Worm (Caenorhabditis elegans): ENCODE results near the gene ccch-5.

DNA sequence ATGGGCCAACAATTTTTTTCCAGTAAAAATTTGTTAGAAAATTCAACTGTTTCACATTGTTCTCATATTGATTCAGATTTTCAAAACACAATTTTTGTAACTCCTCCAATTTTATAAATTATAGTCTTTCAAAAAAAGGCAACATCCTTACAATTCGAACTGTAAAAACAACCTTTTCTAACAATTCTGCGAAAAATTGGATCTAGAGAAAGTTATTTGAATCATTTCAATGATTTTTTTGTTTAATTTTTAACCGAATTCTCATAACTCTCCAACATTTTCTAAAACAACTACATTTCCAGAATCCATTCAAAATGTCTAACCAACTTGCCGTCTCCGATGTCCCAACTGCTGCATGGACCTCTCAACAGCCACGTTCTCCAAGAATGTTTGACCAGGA, at the start of gene ccch-5:
- TF ChIP-seq ceh-82 (tag; optimal IDR thresholded peaks at IDR 0.05) (no peak), ZK546.5 (tag; optimal IDR thresholded peaks at IDR 0.05) (no peak), snpc-4 (tag; optimal IDR thresholded peaks at IDR 0.05) (no peak), R02D3.7 (tag; optimal IDR thresholded peaks at IDR 0.05) (no peak), skn-1 (tag; optimal IDR thresholded peaks at IDR 0.05) (no peak), nhr-237 (tag; optimal IDR thresholded peaks at IDR 0.05) (no peak), nhr-28 (tag; optimal IDR thresholded peaks at IDR 0.05) (no peak), elt-3 (tag; optimal IDR thresholded peaks at IDR 0.05) (no peak), nhr-77 (tag; optimal IDR thresholded peaks at IDR 0.05) (no peak), elt-1 (tag; optimal IDR thresholded peaks at IDR 0.05) (no peak), nhr-76 (tag; optimal IDR thresholded peaks at IDR 0.05) (no peak)

All from whole organism, L3 larva.